Fruit fly (Drosophila melanogaster) whole organism: Measurements from ENCODE around the gene lsn.

Source experiments
- CG8478 ChIP-seq: fragments of >200 bp; optimal IDR thresholded peaks from 2 replicates; lab custom pipeline; 2018; ENCODE audit warnings: inconsistent platforms
- Dll ChIP-seq: fragments of >200 bp; optimal IDR thresholded peaks from 2 replicates; lab custom pipeline; 2017
- EcR ChIP-seq, 2 experiments: fragments of >200 bp; optimal IDR thresholded peaks; 2 replicates each; lab custom pipeline; 2017; ENCODE audit warnings: missing biosample characterization in 2 of 2, missing genetic modification characterization in 2 of 2, missing genetic modification reagents in 2 of 2
- pan ChIP-seq: fragments of >200 bp; optimal IDR thresholded peaks from 2 replicates; lab custom pipeline; 2017
- psq ChIP-seq: fragments of >200 bp; optimal IDR thresholded peaks from 2 replicates; lab custom pipeline; 2017
- usp ChIP-seq: fragments of >200 bp; optimal IDR thresholded peaks from 2 replicates; lab custom pipeline; 2017; ENCODE audit warnings: missing biosample characterization, missing genetic modification characterization, mixed read lengths

The lsn gene

dm6 chr3R:21839636-21840035, 25.3 kb upstream of the lsn start:
- TF ChIP-seq usp (GFP tag; lab: Kevin White, UChicago) (no peak), CG8478 (lab: Kevin White, UChicago) (no peak), Dll (lab: Kevin White, UChicago) (no peak), pan (no peak), psq (no peak), EcR (GFP tag; optimal IDR thresholded peaks at IDR 0.05; lab: Kevin White, UChicago) (no peak)

dm6 chr3R:21840432-21840831, 24.5 kb upstream of the lsn start:
- TF ChIP-seq CG8478 (lab: Kevin White, UChicago), result no peak
- no peak for TF ChIP-seq usp (GFP tag; lab: Kevin White, UChicago)
- no peak for TF ChIP-seq Dll (lab: Kevin White, UChicago)
- TF ChIP-seq psq, result no peak
- TF ChIP-seq pan, result no peak
- TF ChIP-seq EcR (GFP tag; optimal IDR thresholded peaks at IDR 0.05; lab: Kevin White, UChicago), result no peak

- no peak for TF ChIP-seq EcR (GFP tag; optimal IDR thresholded peaks at IDR 0.05; lab: Kevin White, UChicago)
- no peak for TF ChIP-seq usp (GFP tag; lab: Kevin White, UChicago)
- no peak for TF ChIP-seq psq
- no peak for TF ChIP-seq Dll (lab: Kevin White, UChicago)
- no peak for TF ChIP-seq CG8478 (lab: Kevin White, UChicago)
- TF ChIP-seq pan, result no peak
These were observed 23.2 kb upstream of the lsn start for dm6 chr3R:21841474-21842376.

dm6 chr3R:21843665-21844064, 21.3 kb upstream of the lsn start, which contains the start of gene Gr93b:
Gene Gr93b (minus strand): TSS chr3R:21843765.
- TF ChIP-seq EcR (GFP tag; optimal IDR thresholded peaks at IDR 0.05; lab: Kevin White, UChicago) (no peak), pan (no peak), Dll (lab: Kevin White, UChicago) (no peak), CG8478 (lab: Kevin White, UChicago) (no peak), usp (GFP tag; lab: Kevin White, UChicago) (no peak), psq (no peak)

- no peak for TF ChIP-seq psq
- TF ChIP-seq usp (GFP tag; lab: Kevin White, UChicago), result no peak
- TF ChIP-seq EcR (GFP tag; optimal IDR thresholded peaks at IDR 0.05; lab: Kevin White, UChicago), result no peak
- no peak for TF ChIP-seq Dll (lab: Kevin White, UChicago)
- TF ChIP-seq CG8478 (lab: Kevin White, UChicago), result no peak
- no peak for TF ChIP-seq pan
These were observed 19.8 kb upstream of the lsn start, which contains the start of gene Gr93c for dm6 chr3R:21845165-21845564. Gene Gr93c (minus strand): TSS chr3R:21845265.

dm6 chr3R:21846559-21846958, 18.4 kb upstream of the lsn start, which contains the start of gene Gr93d:
Gene Gr93d (minus strand): TSS chr3R:21846659.
- TF ChIP-seq usp (GFP tag; lab: Kevin White, UChicago) (no peak), EcR (GFP tag; optimal IDR thresholded peaks at IDR 0.05; lab: Kevin White, UChicago) (no peak), Dll (lab: Kevin White, UChicago) (no peak), CG8478 (lab: Kevin White, UChicago) (no peak), pan (no peak), psq (no peak)

dm6 chr3R:21847438-21847837, 17.5 kb upstream of the lsn start:
- no peak for TF ChIP-seq pan
- TF ChIP-seq Dll (lab: Kevin White, UChicago), result no peak
- no peak for TF ChIP-seq psq
- TF ChIP-seq EcR (GFP tag; optimal IDR thresholded peaks at IDR 0.05; lab: Kevin White, UChicago), result no peak
- TF ChIP-seq usp (GFP tag; lab: Kevin White, UChicago), result no peak
- no peak for TF ChIP-seq CG8478 (lab: Kevin White, UChicago)

- TF ChIP-seq CG8478 (lab: Kevin White, UChicago) (no peak), psq (no peak), Dll (lab: Kevin White, UChicago) (no peak), usp (GFP tag; lab: Kevin White, UChicago) (no peak), pan (no peak)
These were observed 16.7 kb upstream of the lsn start for dm6 chr3R:21848271-21848670.

- TF ChIP-seq CG8478 (lab: Kevin White, UChicago) (no peak), pan (no peak), psq (no peak), EcR (GFP tag; optimal IDR thresholded peaks at IDR 0.05; lab: Kevin White, UChicago) (no peak), Dll (lab: Kevin White, UChicago) (no peak), usp (GFP tag; lab: Kevin White, UChicago) (no peak)
These were observed 16.0 kb upstream of the lsn start for dm6 chr3R:21848987-21849442.

- TF ChIP-seq pan, result no peak
- TF ChIP-seq CG8478 (lab: Kevin White, UChicago), result no peak
- TF ChIP-seq EcR (GFP tag; optimal IDR thresholded peaks at IDR 0.05; lab: Kevin White, UChicago), result no peak
- TF ChIP-seq Dll (lab: Kevin White, UChicago), result no peak
- TF ChIP-seq usp (GFP tag; lab: Kevin White, UChicago), result no peak
- no peak for TF ChIP-seq psq
These were observed 14.9 kb upstream of the lsn start for dm6 chr3R:21849988-21850460.

- TF ChIP-seq Dll (lab: Kevin White, UChicago) (no peak), psq (no peak), pan (no peak), usp (GFP tag; lab: Kevin White, UChicago) (no peak), EcR (GFP tag; optimal IDR thresholded peaks at IDR 0.05; lab: Kevin White, UChicago) (no peak), CG8478 (lab: Kevin White, UChicago) (no peak)
These were observed 13.1 kb upstream of the lsn start for dm6 chr3R:21851592-21852578.
